Fruit fly (Drosophila melanogaster) whole organism, embryonic: ENCODE measurements around the gene DCTN6-p27.

Experiments
- Awh ChIP-seq: fragments of 200-800 bp; sonication (Bioruptor generic); IDR thresholded peaks from 2 replicates; pipeline ENCODE4, ENCODE4 v1.3.6; 2022; ENCODE audit warnings: missing biosample characterization, missing genetic modification characterization
- B-H1 ChIP-seq: fragments of 200-800 bp; sonication (Bioruptor generic); IDR thresholded peaks from 3 replicates; pipeline ENCODE4 v1.3.6; 2022; ENCODE audit warnings: missing biosample characterization, missing genetic modification characterization
- CG10543 ChIP-seq: fragments of 200-800 bp; sonication (Bioruptor generic); optimal IDR thresholded peaks from 3 replicates; lab custom pipeline; 2017; ENCODE audit warnings: missing biosample characterization, mild to moderate bottlenecking, missing genetic modification characterization, moderate library complexity
- CG11093 ChIP-seq: fragments of 200-800 bp; sonication (Bioruptor generic); IDR thresholded peaks from 3 replicates; pipeline ENCODE4 v1.3.6; 2022; ENCODE audit warnings: missing biosample characterization, missing genetic modification characterization
- CG12391 ChIP-seq: fragments of 200-800 bp; sonication (Bioruptor generic); optimal IDR thresholded peaks from 3 replicates; lab custom pipeline; 2018; ENCODE audit warnings: missing biosample characterization, mild to moderate bottlenecking, missing genetic modification characterization, moderate library complexity
- CG12744 ChIP-seq: fragments of 200-800 bp; sonication (Bioruptor generic); optimal IDR thresholded peaks from 2 replicates; lab custom pipeline; 2016; ENCODE audit warnings: missing biosample characterization, missing genetic modification characterization
- CG14860 ChIP-seq: fragments of 200-800 bp; sonication (Bioruptor generic); IDR thresholded peaks from 3 replicates; pipeline ENCODE4 v1.3.6; 2022; ENCODE audit warnings: missing biosample characterization, missing genetic modification characterization; ENCODE audit not compliant: partially characterized antibody
- CG14965 ChIP-seq: fragments of 200-800 bp; sonication (Bioruptor generic); optimal IDR thresholded peaks from 2 replicates; lab custom pipeline; 2016; ENCODE audit warnings: missing biosample characterization, missing genetic modification characterization, borderline replicate concordance
- CG15011 ChIP-seq: fragments of 200-800 bp; sonication (Bioruptor generic); optimal IDR thresholded peaks from 3 replicates; lab custom pipeline; 2018; ENCODE audit warnings: missing biosample characterization, mild to moderate bottlenecking, missing genetic modification characterization
- CG15269 ChIP-seq: fragments of 200-800 bp; sonication (Bioruptor generic); optimal IDR thresholded peaks from 2 replicates; lab custom pipeline; 2018; ENCODE audit warnings: missing biosample characterization, mild to moderate bottlenecking, missing genetic modification characterization, moderate library complexity
- CG17912 ChIP-seq: fragments of 200-800 bp; sonication (Bioruptor generic); optimal IDR thresholded peaks from 2 replicates; lab custom pipeline; 2018; ENCODE audit warnings: missing biosample characterization, mild to moderate bottlenecking, missing genetic modification characterization
- CG18011 ChIP-seq: fragments of 200-800 bp; sonication (Bioruptor generic); optimal IDR thresholded peaks from 2 replicates; lab custom pipeline; 2017; ENCODE audit warnings: missing biosample characterization, missing genetic modification characterization, mild to moderate bottlenecking, moderate library complexity, missing genotype
- CG30431 ChIP-seq: fragments of 200-800 bp; sonication (Bioruptor generic); optimal IDR thresholded peaks from 2 replicates; lab custom pipeline; 2017; ENCODE audit warnings: missing biosample characterization, missing genetic modification characterization
- CG3163 ChIP-seq: fragments of 200-800 bp; sonication (Bioruptor generic); optimal IDR thresholded peaks from 3 replicates; lab custom pipeline; 2016; ENCODE audit warnings: missing biosample characterization, missing genetic modification characterization
- CG3995 ChIP-seq: fragments of 200-800 bp; sonication (Bioruptor generic); optimal IDR thresholded peaks from 3 replicates; lab custom pipeline; 2016; ENCODE audit warnings: missing biosample characterization, missing genetic modification characterization
- CG4404 ChIP-seq: fragments of 200-800 bp; sonication (Bioruptor generic); IDR thresholded peaks from 2 replicates; pipeline ENCODE4 v1.3.6; 2022; ENCODE audit warnings: missing biosample characterization, missing genetic modification characterization
- CG4730 ChIP-seq: fragments of 200-800 bp; sonication (Bioruptor generic); IDR thresholded peaks from 2 replicates; pipeline ENCODE4 v1.3.6; 2022; ENCODE audit warnings: missing biosample characterization, missing genetic modification characterization
- CG4820 ChIP-seq: fragments of 200-800 bp; sonication (Bioruptor generic); optimal IDR thresholded peaks from 3 replicates; lab custom pipeline; 2016; ENCODE audit warnings: missing biosample characterization, missing genetic modification characterization
- CG7556 ChIP-seq: fragments of 200-800 bp; sonication (Bioruptor generic); optimal IDR thresholded peaks from 2 replicates; lab custom pipeline; 2017; ENCODE audit warnings: missing biosample characterization, mild to moderate bottlenecking, missing genetic modification characterization
- CG7786 ChIP-seq: fragments of 200-800 bp; sonication (Bioruptor generic); optimal IDR thresholded peaks from 2 replicates; lab custom pipeline; 2016; ENCODE audit warnings: missing biosample characterization, missing genetic modification characterization
- CG9215 ChIP-seq: fragments of 200-800 bp; sonication (Bioruptor generic); IDR thresholded peaks from 2 replicates; pipeline ENCODE4 v1.3.6; 2022; ENCODE audit warnings: missing biosample characterization, missing genetic modification characterization
- CG9727 ChIP-seq: fragments of 200-800 bp; sonication (Bioruptor generic); optimal IDR thresholded peaks from 3 replicates; lab custom pipeline; 2017; ENCODE audit warnings: missing biosample characterization, mild to moderate bottlenecking, missing genetic modification characterization
- E2f2 ChIP-seq: fragments of 200-800 bp; sonication (Bioruptor generic); IDR thresholded peaks from 2 replicates; pipeline ENCODE4 v1.3.6; 2022; ENCODE audit warnings: missing biosample characterization, missing genetic modification characterization
- ERR ChIP-seq: fragments of 200-800 bp; sonication (Bioruptor generic); optimal IDR thresholded peaks from 2 replicates; lab custom pipeline; 2016; ENCODE audit warnings: missing biosample characterization, missing genetic modification characterization
- Eip74EF ChIP-seq, 2 experiments: fragments of 200-800 bp in 1 of 2; fragments of >200 bp in 1 of 2; sonication (Bioruptor generic) in 1 of 2; optimal IDR thresholded peaks; 2 replicates each; lab custom pipeline; 2017 to 2019; ENCODE audit warnings: missing biosample characterization in 2 of 2, missing genetic modification characterization in 2 of 2, mild to moderate bottlenecking in 1 of 2, moderate library complexity in 1 of 2
- Ets65A ChIP-seq: fragments of 200-800 bp; sonication (Bioruptor generic); peaks from one replicate; lab custom pipeline; 2016; ENCODE audit warnings: missing biosample characterization, missing genetic modification characterization
- Fer2 ChIP-seq: fragments of 200-800 bp; sonication (Bioruptor generic); optimal IDR thresholded peaks from 2 replicates; lab custom pipeline; 2018; ENCODE audit warnings: missing biosample characterization, mild to moderate bottlenecking, missing genetic modification characterization, moderate library complexity
- HHEX ChIP-seq: fragments of 200-800 bp; sonication (Bioruptor generic); optimal IDR thresholded peaks from 3 replicates; lab custom pipeline; 2017; ENCODE audit warnings: missing biosample characterization, mild to moderate bottlenecking, missing genetic modification characterization, missing genetic modification reagents
- Kr ChIP-seq: fragments of 200-800 bp; sonication (Bioruptor generic); optimal IDR thresholded peaks from 2 replicates; lab custom pipeline; 2017; ENCODE audit warnings: missing biosample characterization, mild to moderate bottlenecking, missing genetic modification characterization
- Ptx1 ChIP-seq: fragments of 200-800 bp; sonication (Bioruptor generic); IDR thresholded peaks from 2 replicates; pipeline ENCODE4 v1.3.6; 2022; ENCODE audit warnings: missing biosample characterization, missing genetic modification characterization
- Six4 ChIP-seq: fragments of 200-800 bp; sonication (Bioruptor generic); optimal IDR thresholded peaks from 2 replicates; lab custom pipeline; 2016; ENCODE audit warnings: missing biosample characterization, missing genetic modification characterization
- Sox100B ChIP-seq: fragments of 200-800 bp; sonication (Bioruptor generic); optimal IDR thresholded peaks from 3 replicates; lab custom pipeline; 2018; ENCODE audit warnings: missing biosample characterization, mild to moderate bottlenecking, missing genetic modification characterization
- Sry-δ ChIP-seq: fragments of 200-800 bp; sonication (Bioruptor generic); optimal IDR thresholded peaks from 2 replicates; lab custom pipeline; 2016; ENCODE audit warnings: missing biosample characterization, missing genetic modification characterization
- Vsx1 ChIP-seq: fragments of 200-800 bp; sonication (Bioruptor generic); optimal IDR thresholded peaks from 2 replicates; lab custom pipeline; 2017; ENCODE audit warnings: missing biosample characterization, mild to moderate bottlenecking, missing genetic modification characterization, missing genetic modification reagents
- crp ChIP-seq, 2 experiments: fragments of 200-800 bp; sonication (Bioruptor generic); optimal IDR thresholded peaks; 2 replicates in 1 of 2; 3 replicates in 1 of 2; lab custom pipeline; 2017; ENCODE audit warnings: missing biosample characterization in 2 of 2, missing genetic modification characterization in 2 of 2, mild to moderate bottlenecking in 1 of 2, moderate library complexity in 1 of 2
- dmrt99B ChIP-seq: fragments of 200-800 bp; sonication (Bioruptor generic); optimal IDR thresholded peaks from 2 replicates; lab custom pipeline; 2018; ENCODE audit warnings: missing biosample characterization, mild to moderate bottlenecking, missing genetic modification characterization, moderate library complexity
- fu2 ChIP-seq: fragments of 200-800 bp; sonication (Bioruptor generic); optimal IDR thresholded peaks from 2 replicates; lab custom pipeline; 2016; ENCODE audit warnings: missing biosample characterization, missing genetic modification characterization
- gcm ChIP-seq: fragments of 200-800 bp; sonication (Bioruptor generic); optimal IDR thresholded peaks from 2 replicates; lab custom pipeline; 2019; ENCODE audit warnings: missing biosample characterization, mild to moderate bottlenecking, missing genetic modification characterization, moderate library complexity
- grau ChIP-seq: fragments of 200-800 bp; optimal IDR thresholded peaks from 3 replicates; lab custom pipeline; 2019; ENCODE audit warnings: missing biosample characterization, mild to moderate bottlenecking, missing genetic modification characterization, moderate library complexity
- hbn ChIP-seq: fragments of 200-800 bp; sonication (Bioruptor generic); IDR thresholded peaks from 2 replicates; pipeline ENCODE4 v1.3.6; 2022; ENCODE audit warnings: missing biosample characterization, missing genetic modification characterization; ENCODE audit not compliant: partially characterized antibody
- lilli ChIP-seq: fragments of 200-800 bp; sonication (Bioruptor generic); optimal IDR thresholded peaks from 3 replicates; lab custom pipeline; 2016; ENCODE audit warnings: missing biosample characterization, missing genetic modification characterization
- lola ChIP-seq, 3 experiments: fragments of >200 bp in 2 of 3; fragments of 200-800 bp in 1 of 3; sonication (Bioruptor generic) in 1 of 3; optimal IDR thresholded peaks; 2 replicates each; lab custom pipeline; 2017 to 2019; ENCODE audit warnings: missing biosample characterization in 3 of 3, missing genetic modification characterization in 3 of 3, mild to moderate bottlenecking in 1 of 3, moderate library complexity in 1 of 3
- rib ChIP-seq: fragments of 200-800 bp; sonication (Bioruptor generic); IDR thresholded peaks from 2 replicates; pipeline ENCODE4 v1.3.6; 2022; ENCODE audit warnings: missing biosample characterization, missing genetic modification characterization
- ro ChIP-seq: fragments of 200-800 bp; sonication (Bioruptor generic); IDR thresholded peaks from 2 replicates; pipeline ENCODE4 v1.3.6; 2022; ENCODE audit warnings: missing biosample characterization, missing genetic modification characterization
- run ChIP-seq: fragments of 200-800 bp; sonication (Bioruptor generic); optimal IDR thresholded peaks from 3 replicates; lab custom pipeline; 2018; ENCODE audit warnings: missing biosample characterization, mild to moderate bottlenecking, missing genetic modification characterization
- sd ChIP-seq: fragments of 200-800 bp; sonication (Bioruptor generic); optimal IDR thresholded peaks from 3 replicates; lab custom pipeline; 2018; ENCODE audit warnings: missing biosample characterization, mild to moderate bottlenecking, missing genetic modification characterization, moderate library complexity
- sob ChIP-seq: fragments of 200-800 bp; sonication (Bioruptor generic); IDR thresholded peaks from 2 replicates; pipeline ENCODE4 v1.3.6; 2022; ENCODE audit warnings: missing biosample characterization, missing genetic modification characterization
- tx ChIP-seq: fragments of 200-800 bp; sonication (Bioruptor generic); optimal IDR thresholded peaks from 2 replicates; lab custom pipeline; 2016; ENCODE audit warnings: missing biosample characterization, missing genetic modification characterization
- z ChIP-seq: fragments of 200-800 bp; sonication (Bioruptor generic); IDR thresholded peaks from 3 replicates; pipeline ENCODE4 v1.3.6; 2022; ENCODE audit warnings: missing biosample characterization, missing genetic modification characterization

Gene DCTN6-p27

DNA sequence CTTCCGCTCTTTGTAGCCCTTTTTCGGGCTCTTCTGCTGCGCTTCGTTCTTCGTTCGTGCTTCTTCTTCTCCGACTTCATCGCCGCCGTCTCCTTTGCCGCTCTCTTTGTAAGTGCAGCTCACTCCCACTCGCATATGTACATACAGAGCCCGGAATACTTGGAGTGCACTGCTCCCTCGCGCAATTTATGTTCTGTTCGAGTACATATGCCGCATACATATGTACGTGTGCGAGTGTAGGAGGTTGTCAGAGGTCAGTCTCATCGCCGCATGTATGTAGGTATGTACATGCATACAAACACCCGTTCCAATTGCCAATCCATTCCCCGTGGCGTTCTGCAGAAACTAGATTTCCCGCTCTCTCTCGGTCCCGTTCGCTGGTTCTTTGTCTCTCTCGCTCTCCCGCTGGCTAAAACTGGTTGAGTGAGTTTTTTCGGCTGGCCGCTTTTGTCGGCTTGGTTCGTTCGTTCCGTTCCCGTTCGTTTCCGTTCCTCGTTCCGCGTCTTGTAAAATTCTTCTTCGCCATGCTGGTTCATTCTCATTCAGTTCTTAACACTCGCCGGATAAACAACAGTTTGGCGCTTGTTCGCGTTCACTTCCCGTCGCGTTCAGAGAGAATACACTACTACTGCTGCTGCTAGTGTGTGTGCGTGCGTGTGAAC is 26.0 kb downstream of the DCTN6-p27 start (continued):
- TF ChIP-seq CG17912 (peak; percentile 65), Kr (GFP tag; lab: Kevin White, UChicago) (peak; percentile 46), ro (GFP tag; lab: Robert Waterston, UW) (no peak), CG4820 (GFP tag; lab: Kevin White, UChicago) (no peak), CG9215 (no peak), CG9727 (GFP tag; lab: Kevin White, UChicago) (peak; percentile 17), CG7556 (no peak), Ets65A (GFP tag; lab: Kevin White, UChicago) (no peak), grau (tag; lab: Kevin White, UChicago) (peak; percentile 51), CG15269 (tag; lab: Kevin White, UChicago) (peak; percentile 32), CG12391 (tag; lab: Kevin White, UChicago) (peak; percentile 3), z (GFP tag; lab: Robert Waterston, UW) (peak; percentile 98), Vsx1 (GFP tag; lab: Kevin White, UChicago) (peak; percentile 8), ERR (no peak), CG18011 (GFP tag; lab: Kevin White, UChicago) (no peak), CG15011 (GFP tag; lab: Kevin White, UChicago) (no peak), lola (GFP tag; optimal IDR thresholded peaks at IDR 0.05; lab: Kevin White, UChicago) (no peak), CG3163 (no peak), fu2 (GFP tag; lab: Kevin White, UChicago) (no peak), CG12744 (GFP tag; lab: Kevin White, UChicago) (no peak), CG3995 (GFP tag; lab: Kevin White, UChicago) (no peak), Awh (GFP tag; lab: Robert Waterston, UW) (no peak), CG7786 (GFP tag; lab: Kevin White, UChicago) (no peak), CG14860 (no peak), CG4404 (no peak), crp (GFP tag; optimal IDR thresholded peaks at IDR 0.05; lab: Kevin White, UChicago) (no peak), CG14965 (GFP tag; lab: Kevin White, UChicago) (no peak), gcm (GFP tag; lab: Kevin White, UChicago) (peak; percentile 33), sob (GFP tag; lab: Robert Waterston, UW) (no peak), rib (GFP tag; lab: Robert Waterston, UW) (0 out of 2 replicates have a peak, but pooled peaks have one; percentile 39), hbn (0 out of 2 replicates have a peak, but pooled peaks have one; percentile 16), Six4 (no peak), Sox100B (GFP tag; lab: Kevin White, UChicago) (no peak), CG4730 (GFP tag; lab: Robert Waterston, UW) (no peak), HHEX (GFP tag; lab: Kevin White, UChicago) (peak; percentile 4), E2f2 (GFP tag; lab: Robert Waterston, UW) (no peak), CG30431 (GFP tag; lab: Kevin White, UChicago) (no peak), run (tag; lab: Kevin White, UChicago) (peak; percentile 21), Ptx1 (GFP tag; lab: Robert Waterston, UW) (no peak), Sry-δ (GFP tag; lab: Kevin White, UChicago) (no peak), tx (GFP tag; lab: Kevin White, UChicago) (no peak), Eip74EF (GFP tag; optimal IDR thresholded peaks at IDR 0.05; lab: Kevin White, UChicago) (peak in 1 of 2 experiments; percentile 76), Fer2 (no peak), lilli (GFP tag; lab: Kevin White, UChicago) (no peak), CG10543 (peak; percentile 85), dmrt99B (tag; lab: Kevin White, UChicago) (no peak), sd (peak; percentile 75), B-H1 (GFP tag; lab: Robert Waterston, UW) (no peak), CG11093 (GFP tag; lab: Robert Waterston, UW) (no peak)
